Fruit fly (Drosophila melanogaster) whole organism, wandering third instar larva: Measurements from ENCODE around the gene SLC22A.

Experiments
- CG9705 ChIP-seq: fragments of 200-800 bp; sonication (Bioruptor generic); optimal IDR thresholded peaks from 2 replicates; lab custom pipeline; 2018; ENCODE audit warnings: missing biosample characterization, mild to moderate bottlenecking, missing genetic modification characterization
- Hr78 ChIP-seq: fragments of >200 bp; optimal IDR thresholded peaks from 2 replicates; lab custom pipeline; 2017; ENCODE audit warnings: missing biosample characterization, missing genetic modification characterization
- Mio ChIP-seq: sonication (Bioruptor generic); optimal IDR thresholded peaks from 2 replicates; lab custom pipeline; 2016; ENCODE audit warnings: missing biosample characterization, missing genetic modification characterization
- br ChIP-seq: fragments of 200-800 bp; sonication (Bioruptor generic); optimal IDR thresholded peaks from 2 replicates; lab custom pipeline; 2016; ENCODE audit warnings: missing biosample characterization, missing genetic modification characterization
- ey ChIP-seq: fragments of 200-800 bp; sonication (Bioruptor generic); optimal IDR thresholded peaks from 2 replicates; lab custom pipeline; 2016; ENCODE audit warnings: missing biosample characterization, missing genetic modification characterization
- fru ChIP-seq: fragments of 200-800 bp; sonication (Bioruptor generic); optimal IDR thresholded peaks from 3 replicates; lab custom pipeline; 2016; ENCODE audit warnings: missing biosample characterization, mild to moderate bottlenecking, missing genetic modification characterization
- h ChIP-seq: fragments of 200-800 bp; sonication (Bioruptor generic); optimal IDR thresholded peaks from 3 replicates; lab custom pipeline; 2016; ENCODE audit warnings: missing biosample characterization, mild to moderate bottlenecking, missing genetic modification characterization
- psq ChIP-seq: fragments of 200-800 bp; sonication (Bioruptor generic); optimal IDR thresholded peaks from 3 replicates; lab custom pipeline; 2017; ENCODE audit warnings: missing biosample characterization, mild to moderate bottlenecking, missing genetic modification characterization, moderate library complexity
- sage ChIP-seq: fragments of 200-800 bp; sonication (Bioruptor generic); optimal IDR thresholded peaks from 2 replicates; lab custom pipeline; 2016; ENCODE audit warnings: missing biosample characterization, mild to moderate bottlenecking, missing genetic modification characterization
- usp ChIP-seq: fragments of >200 bp; optimal IDR thresholded peaks from 2 replicates; lab custom pipeline; 2017; ENCODE audit warnings: missing biosample characterization, missing genetic modification characterization
- woc ChIP-seq: sonication (Bioruptor generic); optimal IDR thresholded peaks from 2 replicates; lab custom pipeline; 2016; ENCODE audit warnings: missing biosample characterization, mild to moderate bottlenecking, missing genetic modification characterization

dm6 chr3L:21953028-21954016 is 18.8 kb downstream of the SLC22A start:
- no peak for TF ChIP-seq br (GFP tag; lab: Kevin White, UChicago)
- no peak for TF ChIP-seq usp (GFP tag; lab: Kevin White, UChicago)
- no peak for TF ChIP-seq CG9705
- TF ChIP-seq woc (GFP tag; lab: Kevin White, UChicago) = no peak
- no peak for TF ChIP-seq fru (GFP tag; lab: Kevin White, UChicago)
- no peak for TF ChIP-seq ey (GFP tag; lab: Kevin White, UChicago)
- TF ChIP-seq h (GFP tag; lab: Kevin White, UChicago) = no peak
- TF ChIP-seq psq = no peak
- TF ChIP-seq Mio = no peak
- no peak for TF ChIP-seq sage (GFP tag; lab: Kevin White, UChicago)
- no peak for TF ChIP-seq Hr78 (GFP tag; lab: Kevin White, UChicago)
